Fruit fly (Drosophila melanogaster) whole organism, embryonic: ENCODE measurements around the gene CG5986.

Source experiments
- Abd-B ChIP-seq: fragments of 200-800 bp; sonication (Bioruptor generic); optimal IDR thresholded peaks from 2 replicates; lab custom pipeline; 2018; ENCODE audit warnings: missing biosample characterization, mild to moderate bottlenecking, missing genetic modification characterization, moderate library complexity
- Atf6 ChIP-seq: fragments of 200-800 bp; sonication (Bioruptor generic); IDR thresholded peaks from 2 replicates; pipeline ENCODE4 v1.3.6; 2022; ENCODE audit warnings: missing biosample characterization, missing genetic modification characterization
- Bgb ChIP-seq: fragments of 200-800 bp; sonication (Bioruptor generic); IDR thresholded peaks from 2 replicates; pipeline ENCODE4 v1.3.6; 2022; ENCODE audit warnings: missing biosample characterization, missing genetic modification characterization; ENCODE audit not compliant: partially characterized antibody
- Blimp-1 ChIP-seq: fragments of 200-800 bp; sonication (Bioruptor generic); optimal IDR thresholded peaks from 3 replicates; lab custom pipeline; 2018; ENCODE audit warnings: missing biosample characterization, missing genetic modification characterization, mild to moderate bottlenecking, moderate library complexity, missing genetic modification reagents
- BtbVII ChIP-seq: fragments of 200-800 bp; sonication (Bioruptor generic); optimal IDR thresholded peaks from 3 replicates; lab custom pipeline; 2017; ENCODE audit warnings: missing biosample characterization, mild to moderate bottlenecking, missing genetic modification characterization
- CG10209 ChIP-seq: fragments of 200-800 bp; sonication (Bioruptor generic); optimal IDR thresholded peaks from 3 replicates; lab custom pipeline; 2017; ENCODE audit warnings: missing biosample characterization, mild to moderate bottlenecking, missing genetic modification characterization, missing genetic modification reagents
- CG1603 ChIP-seq: fragments of 200-800 bp; sonication (Bioruptor generic); optimal IDR thresholded peaks from 2 replicates; lab custom pipeline; 2019; ENCODE audit warnings: missing biosample characterization, mild to moderate bottlenecking, missing genetic modification characterization, moderate library complexity
- CG17359 ChIP-seq: fragments of 200-800 bp; sonication (Bioruptor generic); optimal IDR thresholded peaks from 3 replicates; lab custom pipeline; 2018; ENCODE audit warnings: missing biosample characterization, mild to moderate bottlenecking, missing genetic modification characterization, moderate library complexity
- CG17361 ChIP-seq: fragments of 200-800 bp; sonication (Bioruptor generic); IDR thresholded peaks from 3 replicates; pipeline ENCODE4 v1.3.6; 2022; ENCODE audit warnings: missing biosample characterization, missing genetic modification characterization
- CG18262 ChIP-seq: fragments of 200-800 bp; optimal IDR thresholded peaks from 3 replicates; lab custom pipeline; 2019; ENCODE audit warnings: missing biosample characterization, mild to moderate bottlenecking, missing genetic modification characterization, moderate library complexity
- CG2678 ChIP-seq: fragments of 200-800 bp; sonication (Bioruptor generic); optimal IDR thresholded peaks from 3 replicates; lab custom pipeline; 2019; ENCODE audit warnings: missing biosample characterization, mild to moderate bottlenecking, missing genetic modification characterization, moderate library complexity
- CG2889 ChIP-seq: fragments of 200-800 bp; sonication (Bioruptor generic); IDR thresholded peaks from 3 replicates; pipeline ENCODE4 v1.3.6; 2022; ENCODE audit warnings: missing biosample characterization, missing genetic modification characterization
- CG30020 ChIP-seq: fragments of 200-800 bp; optimal IDR thresholded peaks from 2 replicates; lab custom pipeline; 2019; ENCODE audit warnings: missing biosample characterization, mild to moderate bottlenecking, missing genetic modification characterization, moderate library complexity
- CG33557 ChIP-seq: fragments of 200-800 bp; sonication (Bioruptor generic); optimal IDR thresholded peaks from 2 replicates; lab custom pipeline; 2019; ENCODE audit warnings: missing biosample characterization, mild to moderate bottlenecking, missing genetic modification characterization, moderate library complexity
- CG3407 ChIP-seq: fragments of 200-800 bp; sonication (Bioruptor generic); optimal IDR thresholded peaks from 2 replicates; lab custom pipeline; 2018; ENCODE audit warnings: missing biosample characterization, mild to moderate bottlenecking, missing genetic modification characterization
- CG6272 ChIP-seq: fragments of 200-800 bp; sonication (Bioruptor generic); IDR thresholded peaks from 2 replicates; pipeline ENCODE4 v1.3.6; 2022; ENCODE audit warnings: missing biosample characterization, missing genetic modification characterization
- CG6689 ChIP-seq: fragments of 200-800 bp; sonication (Bioruptor generic); IDR thresholded peaks from 2 replicates; pipeline ENCODE4 v1.3.6; 2022; ENCODE audit warnings: missing biosample characterization, missing genetic modification characterization
- CG7556 ChIP-seq: fragments of 200-800 bp; sonication (Bioruptor generic); optimal IDR thresholded peaks from 2 replicates; lab custom pipeline; 2017; ENCODE audit warnings: missing biosample characterization, mild to moderate bottlenecking, missing genetic modification characterization
- Camta ChIP-seq: fragments of 200-800 bp; sonication (Bioruptor generic); optimal IDR thresholded peaks from 2 replicates; lab custom pipeline; 2016; ENCODE audit warnings: missing biosample characterization, missing genetic modification characterization
- D19B ChIP-seq: fragments of 200-800 bp; sonication (Bioruptor generic); optimal IDR thresholded peaks from 2 replicates; lab custom pipeline; 2017; ENCODE audit warnings: missing biosample characterization, mild to moderate bottlenecking, missing genetic modification characterization
- Dad ChIP-seq: fragments of 200-800 bp; sonication (Bioruptor generic); optimal IDR thresholded peaks from 3 replicates; lab custom pipeline; 2016; ENCODE audit warnings: missing biosample characterization, missing genetic modification characterization
- HLH3B ChIP-seq: fragments of 200-800 bp; sonication (Bioruptor generic); IDR thresholded peaks from 2 replicates; pipeline ENCODE4 v1.3.6; 2022; ENCODE audit warnings: missing biosample characterization, missing genetic modification characterization
- HLH4C ChIP-seq: fragments of 200-800 bp; sonication (Bioruptor generic); IDR thresholded peaks from 3 replicates; pipeline ENCODE4 v1.3.6; 2022; ENCODE audit warnings: missing biosample characterization, missing genetic modification characterization; ENCODE audit not compliant: partially characterized antibody
- NfI ChIP-seq: fragments of 200-800 bp; sonication (Bioruptor generic); optimal IDR thresholded peaks from 3 replicates; lab custom pipeline; 2018; ENCODE audit warnings: missing biosample characterization, mild to moderate bottlenecking, missing genetic modification characterization, moderate library complexity
- Ptx1 ChIP-seq: fragments of 200-800 bp; sonication (Bioruptor generic); IDR thresholded peaks from 2 replicates; pipeline ENCODE4 v1.3.6; 2022; ENCODE audit warnings: missing biosample characterization, missing genetic modification characterization
- Spps ChIP-seq: fragments of 200-800 bp; sonication (Bioruptor generic); optimal IDR thresholded peaks from 2 replicates; lab custom pipeline; 2018; ENCODE audit warnings: missing biosample characterization, mild to moderate bottlenecking, missing genetic modification characterization
- ab ChIP-seq: fragments of 200-800 bp; sonication (Bioruptor generic); optimal IDR thresholded peaks from 2 replicates; lab custom pipeline; 2016; ENCODE audit warnings: missing biosample characterization, missing genetic modification characterization
- bbx ChIP-seq: fragments of 200-800 bp; sonication (Bioruptor generic); IDR thresholded peaks from 2 replicates; pipeline ENCODE4 v1.3.6; 2022; ENCODE audit warnings: missing biosample characterization, missing genetic modification characterization; ENCODE audit not compliant: partially characterized antibody
- btn ChIP-seq: fragments of 200-800 bp; sonication (Bioruptor generic); optimal IDR thresholded peaks from 2 replicates; lab custom pipeline; 2016; ENCODE audit warnings: missing biosample characterization, missing genetic modification characterization
- chinmo ChIP-seq: fragments of 200-800 bp; sonication (Bioruptor generic); IDR thresholded peaks from 4 replicates; pipeline ENCODE4 v1.3.6; 2022; ENCODE audit warnings: missing biosample characterization, missing genetic modification characterization; ENCODE audit not compliant: partially characterized antibody
- dati ChIP-seq: fragments of 200-800 bp; sonication (Bioruptor generic); IDR thresholded peaks from 2 replicates; pipeline ENCODE4 v1.3.6; 2022; ENCODE audit warnings: missing biosample characterization, missing genetic modification characterization
- emc ChIP-seq: fragments of 200-800 bp; sonication (Bioruptor generic); optimal IDR thresholded peaks from 2 replicates; lab custom pipeline; 2016; ENCODE audit warnings: missing biosample characterization, missing genetic modification characterization
- ems ChIP-seq: fragments of 200-800 bp; sonication (Bioruptor generic); optimal IDR thresholded peaks from 3 replicates; lab custom pipeline; 2016; ENCODE audit warnings: missing biosample characterization, missing genetic modification characterization
- en ChIP-seq: fragments of 200-800 bp; sonication (Bioruptor generic); optimal IDR thresholded peaks from 2 replicates; lab custom pipeline; 2016; ENCODE audit warnings: missing biosample characterization, missing genetic modification characterization
- exex ChIP-seq: fragments of 200-800 bp; sonication (Bioruptor generic); optimal IDR thresholded peaks from 4 replicates; lab custom pipeline; 2018; ENCODE audit warnings: missing biosample characterization, mild to moderate bottlenecking, missing genetic modification characterization, moderate library complexity
- eyg ChIP-seq: fragments of 200-800 bp; sonication (Bioruptor generic); optimal IDR thresholded peaks from 3 replicates; lab custom pipeline; 2016; ENCODE audit warnings: missing biosample characterization, missing genetic modification characterization
- fd102C ChIP-seq: fragments of 200-800 bp; sonication (Bioruptor generic); optimal IDR thresholded peaks from 2 replicates; lab custom pipeline; 2018; ENCODE audit warnings: missing biosample characterization, mild to moderate bottlenecking, missing genetic modification characterization, moderate library complexity
- grn ChIP-seq: fragments of 200-800 bp; sonication (Bioruptor generic); optimal IDR thresholded peaks from 3 replicates; lab custom pipeline; 2017; ENCODE audit warnings: missing biosample characterization, missing genetic modification characterization
- lola ChIP-seq, 3 experiments: fragments of >200 bp in 2 of 3; fragments of 200-800 bp in 1 of 3; sonication (Bioruptor generic) in 1 of 3; optimal IDR thresholded peaks; 2 replicates each; lab custom pipeline; 2017 to 2019; ENCODE audit warnings: missing biosample characterization in 3 of 3, missing genetic modification characterization in 3 of 3, mild to moderate bottlenecking in 1 of 3, moderate library complexity in 1 of 3
- maf-S ChIP-seq: fragments of 200-800 bp; sonication (Bioruptor generic); optimal IDR thresholded peaks from 2 replicates; lab custom pipeline; 2016; ENCODE audit warnings: missing biosample characterization, missing genetic modification characterization
- mirr ChIP-seq: fragments of 200-800 bp; sonication (Bioruptor generic); optimal IDR thresholded peaks from 3 replicates; lab custom pipeline; 2018; ENCODE audit warnings: missing biosample characterization, mild to moderate bottlenecking, missing genetic modification characterization
- onecut ChIP-seq: fragments of 200-800 bp; sonication (Bioruptor generic); IDR thresholded peaks from 2 replicates; pipeline ENCODE4 v1.3.6; 2022; ENCODE audit warnings: missing biosample characterization, missing genetic modification characterization
- p53 ChIP-seq: fragments of 200-800 bp; sonication (Bioruptor generic); optimal IDR thresholded peaks from 2 replicates; lab custom pipeline; 2016; ENCODE audit warnings: missing biosample characterization, missing genetic modification characterization
- slbo ChIP-seq: fragments of 200-800 bp; sonication (Bioruptor generic); IDR thresholded peaks from 2 replicates; pipeline ENCODE4 v1.3.6; 2022; ENCODE audit warnings: missing biosample characterization, missing genetic modification characterization
- sqz ChIP-seq: fragments of 200-800 bp; sonication (Bioruptor generic); optimal IDR thresholded peaks from 3 replicates; lab custom pipeline; 2018; ENCODE audit warnings: missing biosample characterization, mild to moderate bottlenecking, missing genetic modification characterization
- sug ChIP-seq: fragments of 200-800 bp; optimal IDR thresholded peaks from 2 replicates; lab custom pipeline; 2019; ENCODE audit warnings: missing biosample characterization, mild to moderate bottlenecking, missing genetic modification characterization, moderate library complexity
- tll ChIP-seq, 2 experiments: fragments of 200-800 bp in 1 of 2; fragments of >200 bp in 1 of 2; sonication (Bioruptor generic) in 1 of 2; optimal IDR thresholded peaks; 2 replicates each; lab custom pipeline; 2017 to 2019; ENCODE audit warnings: missing biosample characterization in 2 of 2, missing genetic modification characterization in 2 of 2, mild to moderate bottlenecking in 1 of 2, moderate library complexity in 1 of 2
- zfh1 ChIP-seq: fragments of 200-800 bp; sonication (Bioruptor generic); IDR thresholded peaks from 3 replicates; pipeline ENCODE4 v1.3.6; 2022; ENCODE audit warnings: missing biosample characterization, missing genetic modification characterization

The CG5986 gene

dm6 chr3R:24015939-24016913, 31.4 kb upstream of the CG5986 start (continued):
- TF ChIP-seq Spps (tag; lab: Kevin White, UChicago) = no peak
- TF ChIP-seq sug = peak; percentile 84
- TF ChIP-seq btn (GFP tag; lab: Kevin White, UChicago) = no peak
- TF ChIP-seq CG3407 (GFP tag; lab: Kevin White, UChicago) = no peak
- no peak for TF ChIP-seq CG6272 (GFP tag; lab: Robert Waterston, UW)
- TF ChIP-seq BtbVII = peak; percentile 28
- TF ChIP-seq tll (GFP tag; optimal IDR thresholded peaks at IDR 0.05; lab: Kevin White, UChicago) = no peak
- no peak for TF ChIP-seq grn (GFP tag; lab: Kevin White, UChicago)
- TF ChIP-seq bbx = no peak
- no peak for TF ChIP-seq CG1603 (tag; lab: Kevin White, UChicago)
- no peak for TF ChIP-seq Bgb (GFP tag; lab: Robert Waterston, UW)
- no peak for TF ChIP-seq D19B (GFP tag; lab: Kevin White, UChicago)
- TF ChIP-seq CG33557 = no peak
- TF ChIP-seq maf-S (GFP tag; lab: Kevin White, UChicago) = no peak
- TF ChIP-seq CG10209 (GFP tag; lab: Kevin White, UChicago) = no peak
- no peak for TF ChIP-seq zfh1 (GFP tag; lab: Robert Waterston, UW)
- no peak for TF ChIP-seq CG30020 (tag; lab: Kevin White, UChicago)
- TF ChIP-seq emc (GFP tag; lab: Kevin White, UChicago) = no peak
- no peak for TF ChIP-seq ems (GFP tag; lab: Kevin White, UChicago)
- TF ChIP-seq p53 (GFP tag; lab: Kevin White, UChicago) = no peak
- no peak for TF ChIP-seq ab (GFP tag; lab: Kevin White, UChicago)
- peak; percentile 10 for TF ChIP-seq sqz (GFP tag; lab: Kevin White, UChicago)
- TF ChIP-seq dati (GFP tag; lab: Robert Waterston, UW) = no peak
- no peak for TF ChIP-seq eyg (GFP tag; lab: Kevin White, UChicago)
- TF ChIP-seq lola (GFP tag; optimal IDR thresholded peaks at IDR 0.05; lab: Kevin White, UChicago) = no peak
- 0 out of 3 replicates have a peak, but pooled peaks have one; percentile 11 for TF ChIP-seq CG2889 (GFP tag; lab: Robert Waterston, UW)
- no peak for TF ChIP-seq fd102C (GFP tag; lab: Kevin White, UChicago)
- no peak for TF ChIP-seq Ptx1 (GFP tag; lab: Robert Waterston, UW)
- no peak for TF ChIP-seq CG18262
- TF ChIP-seq mirr (GFP tag; lab: Kevin White, UChicago) = peak; percentile 3
- no peak for TF ChIP-seq CG6689 (GFP tag; lab: Robert Waterston, UW)
- no peak for TF ChIP-seq Abd-B (GFP tag; lab: Kevin White, UChicago)
- TF ChIP-seq slbo (GFP tag; lab: Robert Waterston, UW) = no peak
- no peak for TF ChIP-seq onecut (GFP tag; lab: Robert Waterston, UW)
- peak; percentile 41 for TF ChIP-seq CG2678 (tag; lab: Kevin White, UChicago)
- no peak for TF ChIP-seq en (GFP tag; lab: Kevin White, UChicago)
- peak; percentile 21; the same call in 1 of the 2 replicates for TF ChIP-seq Atf6 (GFP tag; lab: Robert Waterston, UW)
- no peak for TF ChIP-seq NfI
- no peak for TF ChIP-seq Camta (GFP tag; lab: Kevin White, UChicago)
- TF ChIP-seq exex (tag; lab: Kevin White, UChicago) = peak; percentile 89
- TF ChIP-seq HLH4C (GFP tag; lab: Robert Waterston, UW) = no peak
- no peak for TF ChIP-seq CG7556 (GFP tag; lab: Kevin White, UChicago)
- no peak for TF ChIP-seq CG17361
- TF ChIP-seq HLH3B (GFP tag; lab: Robert Waterston, UW) = no peak
- no peak for TF ChIP-seq CG17359
- 0 out of 4 replicates have a peak, but pooled peaks have one; percentile 73 for TF ChIP-seq chinmo (GFP tag; lab: Robert Waterston, UW)
- TF ChIP-seq Blimp-1 = no peak
- no peak for TF ChIP-seq Dad
